Fruit fly (Drosophila melanogaster): ENCODE results near the gene Arts.

The Arts gene

dm6 chr3L:16590860-16591259 is 11.8 kb upstream of the Arts start, which contains the start of gene tra (continued):
- TF ChIP-seq Sry-δ (GFP tag; optimal IDR thresholded peaks at IDR 0.05) (peak; percentile 67), CG17829 (tag; optimal IDR thresholded peaks at IDR 0.05) (peak; percentile 26), Hr51 (GFP tag; optimal IDR thresholded peaks at IDR 0.05) (no peak), CG16813 (GFP tag; IDR thresholded peaks at IDR 0.05; ENCODE audit: partially characterized antibody) (peak; percentile 61), amos (GFP tag; IDR thresholded peaks at IDR 0.05; ENCODE audit: partially characterized antibody) (peak; percentile 61), chinmo (GFP tag; IDR thresholded peaks at IDR 0.05; ENCODE audit: partially characterized antibody) (peak; percentile 88; the same call in 2 of the 4 replicates), Stat92E (GFP tag; optimal IDR thresholded peaks at IDR 0.05) (peak in 1 of 3 experiments; percentile 47), MESR4 (GFP tag; optimal IDR thresholded peaks at IDR 0.05) (peak; percentile 82), Dp (GFP tag; optimal IDR thresholded peaks at IDR 0.05) (peak; percentile 72), CG10267 (tag; optimal IDR thresholded peaks at IDR 0.05) (peak; percentile 45), CG18619 (GFP tag; optimal IDR thresholded peaks at IDR 0.05) (no peak), hbn (GFP tag; IDR thresholded peaks at IDR 0.05; ENCODE audit: partially characterized antibody) (peak; percentile 53), CG6654 (GFP tag; optimal IDR thresholded peaks at IDR 0.05) (no peak), CG34224 (GFP tag; IDR thresholded peaks at IDR 0.05; ENCODE audit: partially characterized antibody) (peak; percentile 36; the same call in 1 of the 3 replicates), Doc3 (GFP tag; IDR thresholded peaks at IDR 0.05; ENCODE audit: partially characterized antibody) (peak; percentile 60), CG10543 (GFP tag; optimal IDR thresholded peaks at IDR 0.05) (no peak), phol (tag; optimal IDR thresholded peaks at IDR 0.05) (peak; percentile 73), CG17186 (GFP tag; optimal IDR thresholded peaks at IDR 0.05) (peak; percentile 31), CG13287 (GFP tag; IDR thresholded peaks at IDR 0.05; ENCODE audit: partially characterized antibody) (peak; percentile 74), CG14710 (tag; optimal IDR thresholded peaks at IDR 0.05) (peak; percentile 66), CG14860 (GFP tag; IDR thresholded peaks at IDR 0.05; ENCODE audit: partially characterized antibody) (0 out of 3 replicates have a peak, but pooled peaks have one; percentile 13), CG4617 (GFP tag; optimal IDR thresholded peaks at IDR 0.05; ENCODE audit: borderline replicate concordance) (peak; percentile 75), dysf (GFP tag; IDR thresholded peaks at IDR 0.05) (no peak), Scr (GFP tag; IDR thresholded peaks at IDR 0.05; ENCODE audit: partially characterized antibody) (peak; percentile 70), bbx (GFP tag; IDR thresholded peaks at IDR 0.05; ENCODE audit: partially characterized antibody) (peak; percentile 66), CG1602 (GFP tag; optimal IDR thresholded peaks at IDR 0.05) (no peak), unc-4 (GFP tag; IDR thresholded peaks at IDR 0.05; ENCODE audit: partially characterized antibody) (peak; percentile 68), CTCF (GFP tag; optimal IDR thresholded peaks at IDR 0.05) (peak; percentile 12), Mad (GFP tag; optimal IDR thresholded peaks at IDR 0.05) (no peak), nom (GFP tag; optimal IDR thresholded peaks at IDR 0.05) (peak; percentile 36), BEAF-32 (GFP tag; optimal IDR thresholded peaks at IDR 0.05) (peak; percentile 75)

dm6 chr3L:16594922-16595518 is 7.6 kb upstream of the Arts start, which contains the start of the genes spd-2 and Apl:
spd-2 (minus strand) TSS chr3L:16595014.
Apl (plus strand) TSS chr3L:16595181.
- TF ChIP-seq CG12659 (GFP tag; optimal IDR thresholded peaks at IDR 0.05) (peak; percentile 45), CG30403 (GFP tag; optimal IDR thresholded peaks at IDR 0.05) (no peak), tna (GFP tag; IDR thresholded peaks at IDR 0.05; ENCODE audit: partially characterized antibody) (no peak; the same call in 1 of the 2 replicates), CG16813 (GFP tag; IDR thresholded peaks at IDR 0.05; ENCODE audit: partially characterized antibody) (peak; percentile 61), Mes4 (GFP tag; optimal IDR thresholded peaks at IDR 0.05) (no peak), hkb (optimal IDR thresholded peaks at IDR 0.05) (no peak), hkb (GFP tag; IDR thresholded peaks at IDR 0.05) (no peak), CG12071 (GFP tag; optimal IDR thresholded peaks at IDR 0.05) (no peak), al (GFP tag; IDR thresholded peaks at IDR 0.05) (no peak), bab2 (GFP tag; optimal IDR thresholded peaks at IDR 0.05) (no peak), CG6175 (GFP tag; IDR thresholded peaks at IDR 0.05) (no peak), NFAT (GFP tag; IDR thresholded peaks at IDR 0.05) (no peak), Nf-YA (GFP tag; IDR thresholded peaks at IDR 0.05) (no peak), da (GFP tag; optimal IDR thresholded peaks at IDR 0.05) (no peak), sc (optimal IDR thresholded peaks at IDR 0.05) (no peak), sc (GFP tag; optimal IDR thresholded peaks at IDR 0.05) (no peak), Hr78 (GFP tag; optimal IDR thresholded peaks at IDR 0.05) (no peak), CG18011 (GFP tag; optimal IDR thresholded peaks at IDR 0.05) (no peak), CG5180 (GFP tag; optimal IDR thresholded peaks at IDR 0.05) (no peak)

Measured in whole organism, embryonic.